Fruit fly (Drosophila melanogaster) whole organism: ENCODE results near the gene CG1103.

ENCODE experiments used
- CG8478 ChIP-seq: fragments of >200 bp; optimal IDR thresholded peaks from 2 replicates; lab custom pipeline; 2018; ENCODE audit warnings: inconsistent platforms
- Dll ChIP-seq: fragments of >200 bp; optimal IDR thresholded peaks from 2 replicates; lab custom pipeline; 2017
- EcR ChIP-seq, 2 experiments: fragments of >200 bp; optimal IDR thresholded peaks; 2 replicates each; lab custom pipeline; 2017; ENCODE audit warnings: missing biosample characterization in 2 of 2, missing genetic modification characterization in 2 of 2, missing genetic modification reagents in 2 of 2
- pan ChIP-seq: fragments of >200 bp; optimal IDR thresholded peaks from 2 replicates; lab custom pipeline; 2017
- psq ChIP-seq: fragments of >200 bp; optimal IDR thresholded peaks from 2 replicates; lab custom pipeline; 2017
- usp ChIP-seq: fragments of >200 bp; optimal IDR thresholded peaks from 2 replicates; lab custom pipeline; 2017; ENCODE audit warnings: missing biosample characterization, missing genetic modification characterization, mixed read lengths

CG1103 gene

dm6 chr3R:4337580-4337979 lies at the start of gene CG1103, which contains the start of gene Skp2:
TSS of gene CG1103 (plus strand) at chr3R:4337755.
TSS of gene Skp2 (minus strand) at chr3R:4337674.
- TF ChIP-seq CG8478: no peak
- no peak for TF ChIP-seq EcR (GFP tag; optimal IDR thresholded peaks at IDR 0.05; lab: Kevin White, UChicago)
- no peak for TF ChIP-seq usp (GFP tag; lab: Kevin White, UChicago)
- no peak for TF ChIP-seq psq (lab: Kevin White, UChicago)
- no peak for TF ChIP-seq pan (lab: Kevin White, UChicago)

dm6 chr3R:4291289-4291688 lies 46.3 kb upstream of the CG1103 start:
- TF ChIP-seq pan (lab: Kevin White, UChicago) (no peak), psq (lab: Kevin White, UChicago) (no peak), CG8478 (no peak), usp (GFP tag; lab: Kevin White, UChicago) (no peak)

DNA sequence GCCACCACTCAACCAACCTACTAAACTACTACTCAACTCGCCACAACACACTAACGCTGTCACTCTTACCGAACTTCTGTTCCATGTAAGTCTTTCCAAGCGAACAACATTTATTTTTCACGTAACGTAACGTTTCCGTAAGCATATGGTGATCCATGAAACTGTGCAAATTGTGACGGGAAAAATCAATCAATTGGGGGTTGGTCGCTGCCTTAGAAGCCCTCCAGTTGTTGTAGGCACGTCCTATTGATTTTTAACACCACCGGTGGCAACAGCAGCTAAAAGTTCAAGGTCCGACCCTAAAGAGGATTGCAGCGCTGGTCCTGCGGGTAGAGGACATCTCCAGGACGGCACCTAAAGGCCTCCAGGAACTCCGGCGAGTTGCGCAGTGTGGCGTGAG lies 45.4 kb upstream of the CG1103 start:
- TF ChIP-seq EcR (GFP tag; optimal IDR thresholded peaks at IDR 0.05; lab: Kevin White, UChicago) (no peak), Dll (lab: Kevin White, UChicago) (no peak), psq (lab: Kevin White, UChicago) (no peak), CG8478 (no peak), usp (GFP tag; lab: Kevin White, UChicago) (no peak), pan (lab: Kevin White, UChicago) (no peak)

DNA sequence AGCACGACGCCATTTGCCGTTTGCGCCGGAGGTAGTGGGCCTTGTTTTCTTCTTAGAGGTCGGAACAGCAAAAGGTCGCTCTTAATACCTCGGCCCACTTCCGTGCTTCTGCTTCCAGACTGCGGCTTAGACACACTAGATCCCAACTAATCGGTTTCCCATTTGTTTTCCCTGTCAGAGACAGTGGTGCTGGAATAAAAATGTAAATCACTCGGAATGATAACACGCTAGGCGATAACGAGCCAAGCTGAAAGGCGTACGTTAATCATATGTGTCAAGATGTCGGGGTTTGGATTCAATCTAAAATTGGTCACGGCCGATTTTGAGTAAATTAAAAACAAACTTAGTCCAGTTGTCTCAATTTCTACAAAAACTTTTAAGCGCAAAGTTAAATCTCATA lies 42.9 kb upstream of the CG1103 start, which contains the start of gene Nepl11:
Gene Nepl11 (minus strand): TSS at position 152 of the 400 bp plus-strand sequence.
- TF ChIP-seq psq (lab: Kevin White, UChicago) (no peak), usp (GFP tag; lab: Kevin White, UChicago) (no peak), Dll (lab: Kevin White, UChicago) (no peak), pan (lab: Kevin White, UChicago) (no peak), CG8478 (no peak), EcR (GFP tag; optimal IDR thresholded peaks at IDR 0.05; lab: Kevin White, UChicago) (no peak)

DNA sequence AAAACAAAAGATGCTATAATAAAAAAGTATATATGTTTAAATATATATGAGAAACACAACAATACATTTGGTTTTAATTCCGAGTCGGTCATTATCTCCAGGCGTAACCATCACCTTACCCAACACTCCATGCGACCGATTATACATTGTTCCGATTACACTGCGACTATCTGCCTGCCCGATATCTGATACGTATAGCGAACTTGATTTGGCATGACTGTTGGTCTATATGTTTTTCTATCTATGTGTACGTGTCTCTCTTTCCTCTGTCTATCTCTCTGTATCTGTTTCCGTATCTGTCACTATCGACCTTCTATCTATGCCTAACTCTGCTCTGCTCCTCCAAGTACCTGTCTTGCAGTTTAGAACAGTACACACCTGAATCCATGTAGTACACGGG lies 36.1 kb upstream of the CG1103 start:
- TF ChIP-seq Dll (lab: Kevin White, UChicago): no peak
- no peak for TF ChIP-seq pan (lab: Kevin White, UChicago)
- no peak for TF ChIP-seq psq (lab: Kevin White, UChicago)
- TF ChIP-seq usp (GFP tag; lab: Kevin White, UChicago): no peak
- no peak for TF ChIP-seq EcR (GFP tag; optimal IDR thresholded peaks at IDR 0.05; lab: Kevin White, UChicago)
- no peak for TF ChIP-seq CG8478

- no peak for TF ChIP-seq pan (lab: Kevin White, UChicago)
- no peak for TF ChIP-seq Dll (lab: Kevin White, UChicago)
Measured at dm6 chr3R:4307664-4308416, 29.7 kb upstream of the CG1103 start, which contains the start of gene MP1. TSS of gene MP1 (plus strand) at chr3R:4307908.

DNA sequence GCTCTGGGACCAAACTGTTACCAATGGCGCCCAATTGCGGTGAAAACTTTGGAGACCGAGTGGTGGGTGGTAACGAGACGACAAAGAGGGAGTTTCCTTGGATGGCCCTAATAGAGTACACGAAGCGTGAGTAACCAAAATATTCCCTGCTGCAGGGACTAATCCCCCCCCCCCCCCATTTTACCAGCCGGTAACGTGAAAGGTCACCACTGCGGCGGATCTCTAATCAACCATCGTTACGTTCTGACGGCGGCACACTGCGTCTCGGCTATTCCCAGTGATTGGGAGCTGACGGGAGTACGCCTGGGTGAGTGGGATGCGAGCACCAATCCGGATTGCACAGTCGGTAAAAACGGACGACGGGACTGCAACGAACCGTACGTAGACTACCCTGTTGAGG lies 28.8 kb upstream of the CG1103 start:
- no peak for TF ChIP-seq EcR (GFP tag; optimal IDR thresholded peaks at IDR 0.05; lab: Kevin White, UChicago)
- TF ChIP-seq usp (GFP tag; lab: Kevin White, UChicago): no peak
- no peak for TF ChIP-seq psq (lab: Kevin White, UChicago)
- no peak for TF ChIP-seq CG8478
- no peak for TF ChIP-seq Dll (lab: Kevin White, UChicago)
- no peak for TF ChIP-seq pan (lab: Kevin White, UChicago)

dm6 chr3R:4310683-4311066 lies 26.9 kb upstream of the CG1103 start, which contains the start of gene Vps24:
TSS of gene Vps24 (minus strand) at chr3R:4310947.
- TF ChIP-seq CG8478: no peak
- no peak for TF ChIP-seq usp (GFP tag; lab: Kevin White, UChicago)
- TF ChIP-seq psq (lab: Kevin White, UChicago): no peak

DNA sequence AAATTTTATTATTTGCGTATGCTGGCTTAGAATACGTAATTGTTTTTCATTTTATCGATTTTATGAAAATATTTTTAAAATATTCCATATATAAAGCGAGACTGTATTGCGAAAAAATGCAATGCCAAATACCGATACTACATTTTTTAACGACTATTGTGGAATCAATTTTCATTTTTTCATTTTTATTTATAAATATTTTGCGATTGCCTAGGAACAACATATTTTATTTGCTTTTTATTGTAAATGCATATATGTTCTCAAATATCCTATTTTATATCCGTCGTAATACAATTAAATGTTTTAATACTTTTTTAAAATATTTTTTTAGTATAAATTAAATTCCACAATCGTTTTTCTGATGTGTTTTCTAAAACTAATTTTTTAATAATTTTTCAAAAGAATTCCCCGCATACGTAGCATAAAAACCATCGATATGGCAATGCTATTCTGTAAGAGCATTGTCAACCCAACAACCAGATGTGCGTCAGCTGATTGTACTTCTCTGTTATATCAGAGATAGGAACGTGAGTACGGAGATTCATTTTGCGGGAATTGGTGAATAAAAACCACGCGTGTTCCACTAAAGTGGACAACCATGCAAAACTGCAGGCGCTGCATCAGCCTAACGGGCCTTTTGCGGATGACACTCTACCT lies 26.4 kb upstream of the CG1103 start, which contains the start of gene Suv3:
Gene Suv3 (plus strand): TSS at position 489 of the 657 bp plus-strand sequence.
- TF ChIP-seq CG8478: no peak
- TF ChIP-seq usp (GFP tag; lab: Kevin White, UChicago): no peak
- TF ChIP-seq pan (lab: Kevin White, UChicago): no peak
- no peak for TF ChIP-seq psq (lab: Kevin White, UChicago)
- no peak for TF ChIP-seq EcR (GFP tag; optimal IDR thresholded peaks at IDR 0.05; lab: Kevin White, UChicago)
- no peak for TF ChIP-seq Dll (lab: Kevin White, UChicago)

DNA sequence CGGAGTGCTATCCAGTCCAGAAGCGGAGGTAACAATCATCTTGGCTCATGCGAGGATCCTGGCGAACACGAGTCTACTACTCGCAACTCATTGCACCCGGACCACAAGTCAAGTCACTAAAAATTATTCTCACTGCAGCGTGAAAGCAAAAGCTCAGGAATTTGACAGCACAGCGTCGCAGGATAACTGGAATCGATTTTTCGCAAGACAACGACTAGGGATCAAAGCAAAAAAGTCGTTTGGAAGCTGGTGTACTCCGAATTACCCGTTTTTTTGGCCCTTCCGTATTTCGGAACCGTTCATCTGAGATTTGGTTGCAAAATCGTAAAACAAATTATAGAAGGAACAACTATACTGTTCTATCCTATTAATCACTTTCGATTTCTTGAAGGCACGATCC lies 19.0 kb upstream of the CG1103 start:
- no peak for TF ChIP-seq EcR (GFP tag; optimal IDR thresholded peaks at IDR 0.05; lab: Kevin White, UChicago)
- no peak for TF ChIP-seq Dll (lab: Kevin White, UChicago)
- TF ChIP-seq CG8478: no peak
- TF ChIP-seq usp (GFP tag; lab: Kevin White, UChicago): no peak
- no peak for TF ChIP-seq psq (lab: Kevin White, UChicago)

- TF ChIP-seq CG8478 (no peak), pan (lab: Kevin White, UChicago) (no peak), usp (GFP tag; lab: Kevin White, UChicago) (no peak), psq (lab: Kevin White, UChicago) (no peak), EcR (GFP tag; optimal IDR thresholded peaks at IDR 0.05; lab: Kevin White, UChicago) (no peak), Dll (lab: Kevin White, UChicago) (no peak)
Measured at dm6 chr3R:4318999-4319398, 18.6 kb upstream of the CG1103 start, which contains the start of gene Syt14. TSS of gene Syt14 (minus strand) at chr3R:4319069.
